Fruit fly (Drosophila melanogaster) whole organism, embryonic: Measurements from ENCODE around the gene Muc96D.

Experiments
- Ada2b ChIP-seq: fragments of 200-800 bp; sonication (Bioruptor generic); IDR thresholded peaks from 2 replicates; pipeline ENCODE4 v1.3.6; 2022; ENCODE audit warnings: missing biosample characterization, missing genetic modification characterization
- CG10267 ChIP-seq: fragments of 200-800 bp; sonication (Bioruptor generic); optimal IDR thresholded peaks from 2 replicates; lab custom pipeline; 2018; ENCODE audit warnings: missing biosample characterization, mild to moderate bottlenecking, missing genetic modification characterization, moderate library complexity
- CG10366 ChIP-seq: fragments of 200-800 bp; sonication (Bioruptor generic); IDR thresholded peaks from 2 replicates; pipeline ENCODE4 v1.3.6; 2022; ENCODE audit warnings: missing biosample characterization, missing genetic modification characterization
- CG10543 ChIP-seq: fragments of 200-800 bp; sonication (Bioruptor generic); optimal IDR thresholded peaks from 3 replicates; lab custom pipeline; 2017; ENCODE audit warnings: missing biosample characterization, mild to moderate bottlenecking, missing genetic modification characterization, moderate library complexity
- CG10565 ChIP-seq: fragments of 200-800 bp; sonication (Bioruptor generic); optimal IDR thresholded peaks from 3 replicates; lab custom pipeline; 2016; ENCODE audit warnings: missing biosample characterization, mild to moderate bottlenecking, missing genetic modification characterization
- CG12391 ChIP-seq: fragments of 200-800 bp; sonication (Bioruptor generic); optimal IDR thresholded peaks from 3 replicates; lab custom pipeline; 2018; ENCODE audit warnings: missing biosample characterization, mild to moderate bottlenecking, missing genetic modification characterization, moderate library complexity
- CG13775 ChIP-seq: fragments of 200-800 bp; sonication (Bioruptor generic); optimal IDR thresholded peaks from 3 replicates; lab custom pipeline; 2017; ENCODE audit warnings: missing biosample characterization, mild to moderate bottlenecking, missing genetic modification characterization
- CG14014 ChIP-seq: fragments of 200-800 bp; sonication (Bioruptor generic); IDR thresholded peaks from 2 replicates; pipeline ENCODE4 v1.3.6; 2022; ENCODE audit warnings: missing biosample characterization, missing genetic modification characterization
- CG15073 ChIP-seq: fragments of 200-800 bp; sonication (Bioruptor generic); optimal IDR thresholded peaks from 2 replicates; lab custom pipeline; 2016; ENCODE audit warnings: missing biosample characterization, missing genetic modification characterization
- CG16815 ChIP-seq: fragments of 200-800 bp; sonication (Bioruptor generic); optimal IDR thresholded peaks from 3 replicates; lab custom pipeline; 2017; ENCODE audit warnings: missing biosample characterization, mild to moderate bottlenecking, missing genetic modification characterization
- CG18619 ChIP-seq: fragments of 200-800 bp; sonication (Bioruptor generic); optimal IDR thresholded peaks from 3 replicates; lab custom pipeline; 2017; ENCODE audit warnings: missing biosample characterization, mild to moderate bottlenecking, missing genetic modification characterization
- CG32532 ChIP-seq: fragments of 200-800 bp; sonication (Bioruptor generic); IDR thresholded peaks from 2 replicates; pipeline ENCODE4 v1.3.6; 2022; ENCODE audit warnings: missing biosample characterization, missing genetic modification characterization
- CG4820 ChIP-seq: fragments of 200-800 bp; sonication (Bioruptor generic); optimal IDR thresholded peaks from 3 replicates; lab custom pipeline; 2016; ENCODE audit warnings: missing biosample characterization, missing genetic modification characterization
- CG5180 ChIP-seq: fragments of 200-800 bp; sonication (Bioruptor generic); optimal IDR thresholded peaks from 3 replicates; lab custom pipeline; 2017; ENCODE audit warnings: missing biosample characterization, missing genetic modification characterization, mild to moderate bottlenecking, moderate library complexity, missing genetic modification reagents
- CG5953 ChIP-seq: fragments of 200-800 bp; sonication (Bioruptor generic); IDR thresholded peaks from 2 replicates; pipeline ENCODE4 v1.3.6; 2022; ENCODE audit warnings: missing biosample characterization, missing genetic modification characterization
- CG6272 ChIP-seq: fragments of 200-800 bp; sonication (Bioruptor generic); IDR thresholded peaks from 2 replicates; pipeline ENCODE4 v1.3.6; 2022; ENCODE audit warnings: missing biosample characterization, missing genetic modification characterization
- CG7556 ChIP-seq: fragments of 200-800 bp; sonication (Bioruptor generic); optimal IDR thresholded peaks from 2 replicates; lab custom pipeline; 2017; ENCODE audit warnings: missing biosample characterization, mild to moderate bottlenecking, missing genetic modification characterization
- CG9727 ChIP-seq: fragments of 200-800 bp; sonication (Bioruptor generic); optimal IDR thresholded peaks from 3 replicates; lab custom pipeline; 2017; ENCODE audit warnings: missing biosample characterization, mild to moderate bottlenecking, missing genetic modification characterization
- Camta ChIP-seq: fragments of 200-800 bp; sonication (Bioruptor generic); optimal IDR thresholded peaks from 2 replicates; lab custom pipeline; 2016; ENCODE audit warnings: missing biosample characterization, missing genetic modification characterization
- E2f2 ChIP-seq: fragments of 200-800 bp; sonication (Bioruptor generic); IDR thresholded peaks from 2 replicates; pipeline ENCODE4 v1.3.6; 2022; ENCODE audit warnings: missing biosample characterization, missing genetic modification characterization
- Ets97D ChIP-seq: fragments of 200-800 bp; sonication (Bioruptor generic); optimal IDR thresholded peaks from 3 replicates; lab custom pipeline; 2016; ENCODE audit warnings: missing biosample characterization, missing genetic modification characterization
- HHEX ChIP-seq: fragments of 200-800 bp; sonication (Bioruptor generic); optimal IDR thresholded peaks from 3 replicates; lab custom pipeline; 2017; ENCODE audit warnings: missing biosample characterization, mild to moderate bottlenecking, missing genetic modification characterization, missing genetic modification reagents
- Oli ChIP-seq: fragments of 200-800 bp; sonication (Bioruptor generic); optimal IDR thresholded peaks from 2 replicates; lab custom pipeline; 2018; ENCODE audit warnings: missing biosample characterization, mild to moderate bottlenecking, missing genetic modification characterization, moderate library complexity
- Sox102F ChIP-seq: fragments of 200-800 bp; sonication (Bioruptor generic); optimal IDR thresholded peaks from 2 replicates; lab custom pipeline; 2018; ENCODE audit warnings: missing biosample characterization, mild to moderate bottlenecking, missing genetic modification characterization, moderate library complexity
- TFAM ChIP-seq: fragments of 200-800 bp; sonication (Bioruptor generic); optimal IDR thresholded peaks from 2 replicates; lab custom pipeline; 2017; ENCODE audit warnings: missing biosample characterization, missing genetic modification characterization, inconsistent platforms
- ac ChIP-seq: fragments of 200-800 bp; sonication (Bioruptor generic); optimal IDR thresholded peaks from 3 replicates; lab custom pipeline; 2017; ENCODE audit warnings: missing biosample characterization, mild to moderate bottlenecking, missing genetic modification characterization
- al ChIP-seq: fragments of 200-800 bp; sonication (Bioruptor generic); IDR thresholded peaks from 2 replicates; pipeline ENCODE4 v1.3.6; 2022; ENCODE audit warnings: missing biosample characterization, missing genetic modification characterization
- bab2 ChIP-seq: fragments of 200-800 bp; sonication (Bioruptor generic); optimal IDR thresholded peaks from 2 replicates; lab custom pipeline; 2016; ENCODE audit warnings: missing biosample characterization, missing genetic modification characterization
- caup ChIP-seq: fragments of 200-800 bp; sonication (Bioruptor generic); optimal IDR thresholded peaks from 3 replicates; lab custom pipeline; 2017; ENCODE audit warnings: missing biosample characterization, mild to moderate bottlenecking, missing genetic modification characterization, moderate library complexity; ENCODE audit not compliant: severe bottlenecking
- chinmo ChIP-seq: fragments of 200-800 bp; sonication (Bioruptor generic); IDR thresholded peaks from 4 replicates; pipeline ENCODE4 v1.3.6; 2022; ENCODE audit warnings: missing biosample characterization, missing genetic modification characterization; ENCODE audit not compliant: partially characterized antibody
- crol ChIP-seq: fragments of 200-800 bp; sonication (Bioruptor generic); IDR thresholded peaks from 2 replicates; pipeline ENCODE4 v1.3.6; 2022; ENCODE audit warnings: missing biosample characterization, missing genetic modification characterization
- dmrt11E ChIP-seq: fragments of 200-800 bp; sonication (Bioruptor generic); optimal IDR thresholded peaks from 3 replicates; lab custom pipeline; 2018; ENCODE audit warnings: missing biosample characterization, mild to moderate bottlenecking, missing genetic modification characterization, moderate library complexity
- dysf ChIP-seq: fragments of 200-800 bp; sonication (Bioruptor generic); IDR thresholded peaks from 3 replicates; pipeline ENCODE4 v1.3.6; 2022; ENCODE audit warnings: missing biosample characterization, missing genetic modification characterization
- en ChIP-seq: fragments of 200-800 bp; sonication (Bioruptor generic); optimal IDR thresholded peaks from 2 replicates; lab custom pipeline; 2016; ENCODE audit warnings: missing biosample characterization, missing genetic modification characterization
- eyg ChIP-seq: fragments of 200-800 bp; sonication (Bioruptor generic); optimal IDR thresholded peaks from 3 replicates; lab custom pipeline; 2016; ENCODE audit warnings: missing biosample characterization, missing genetic modification characterization
- grau ChIP-seq: fragments of 200-800 bp; optimal IDR thresholded peaks from 3 replicates; lab custom pipeline; 2019; ENCODE audit warnings: missing biosample characterization, mild to moderate bottlenecking, missing genetic modification characterization, moderate library complexity
- hth ChIP-seq: fragments of >200 bp; optimal IDR thresholded peaks from 2 replicates; lab custom pipeline; 2017; ENCODE audit warnings: inconsistent platforms
- inv ChIP-seq: fragments of 200-800 bp; sonication (Bioruptor generic); IDR thresholded peaks from 2 replicates; pipeline ENCODE4 v1.3.6; 2022; ENCODE audit warnings: missing biosample characterization, missing genetic modification characterization; ENCODE audit not compliant: partially characterized antibody
- kay ChIP-seq: fragments of 200-800 bp; sonication (Bioruptor generic); optimal IDR thresholded peaks from 2 replicates; lab custom pipeline; 2016; ENCODE audit warnings: missing biosample characterization, missing genetic modification characterization
- lmd ChIP-seq: fragments of 200-800 bp; sonication (Bioruptor generic); IDR thresholded peaks from 2 replicates; pipeline ENCODE4 v1.3.6; 2022; ENCODE audit warnings: missing biosample characterization, missing genetic modification characterization
- mirr ChIP-seq: fragments of 200-800 bp; sonication (Bioruptor generic); optimal IDR thresholded peaks from 3 replicates; lab custom pipeline; 2018; ENCODE audit warnings: missing biosample characterization, mild to moderate bottlenecking, missing genetic modification characterization
- pan ChIP-seq, 4 experiments: fragments of >200 bp in 3 of 4; fragments of 200-800 bp in 1 of 4; sonication (Bioruptor generic) in 1 of 4; optimal IDR thresholded peaks in 3 of 4; IDR thresholded peaks in 1 of 4; 2 replicates each; pipeline versions ENCODE4 v1.3.6 to Lab custom; 2017 to 2022; ENCODE audit warnings: missing biosample characterization in 2 of 4, missing genetic modification characterization in 2 of 4, mixed read lengths in 1 of 4
- pzg ChIP-seq: fragments of 200-800 bp; sonication (Bioruptor generic); optimal IDR thresholded peaks from 3 replicates; lab custom pipeline; 2018; ENCODE audit warnings: missing biosample characterization, mild to moderate bottlenecking, missing genetic modification characterization, moderate library complexity
- repo ChIP-seq: fragments of 200-800 bp; sonication (Bioruptor generic); optimal IDR thresholded peaks from 2 replicates; lab custom pipeline; 2016; ENCODE audit warnings: missing biosample characterization, missing genetic modification characterization
- shn ChIP-seq: fragments of 200-800 bp; sonication (Bioruptor generic); optimal IDR thresholded peaks from 3 replicates; lab custom pipeline; 2016; ENCODE audit warnings: missing biosample characterization, missing genetic modification characterization
- sob ChIP-seq: fragments of 200-800 bp; sonication (Bioruptor generic); IDR thresholded peaks from 2 replicates; pipeline ENCODE4 v1.3.6; 2022; ENCODE audit warnings: missing biosample characterization, missing genetic modification characterization
- stc ChIP-seq: fragments of 200-800 bp; sonication (Bioruptor generic); IDR thresholded peaks from 2 replicates; pipeline ENCODE4 v1.3.6; 2022; ENCODE audit warnings: missing biosample characterization, missing genetic modification characterization
- trh ChIP-seq: fragments of 200-800 bp; sonication (Bioruptor generic); optimal IDR thresholded peaks from 2 replicates; lab custom pipeline; 2016; ENCODE audit warnings: missing biosample characterization, missing genetic modification characterization
- twi ChIP-seq: fragments of 200-800 bp; optimal IDR thresholded peaks from 2 replicates; lab custom pipeline; 2019; ENCODE audit warnings: missing biosample characterization, mild to moderate bottlenecking, missing genetic modification characterization, moderate library complexity
- unc-4 ChIP-seq: fragments of 200-800 bp; sonication (Bioruptor generic); IDR thresholded peaks from 2 replicates; pipeline ENCODE4 v1.3.6; 2022; ENCODE audit warnings: missing biosample characterization, missing genetic modification characterization; ENCODE audit not compliant: partially characterized antibody
- zen2 ChIP-seq: fragments of 200-800 bp; sonication (Bioruptor generic); IDR thresholded peaks from 3 replicates; pipeline ENCODE4 v1.3.6; 2022; ENCODE audit warnings: missing biosample characterization, missing genetic modification characterization; ENCODE audit not compliant: partially characterized antibody

Muc96D gene

DNA sequence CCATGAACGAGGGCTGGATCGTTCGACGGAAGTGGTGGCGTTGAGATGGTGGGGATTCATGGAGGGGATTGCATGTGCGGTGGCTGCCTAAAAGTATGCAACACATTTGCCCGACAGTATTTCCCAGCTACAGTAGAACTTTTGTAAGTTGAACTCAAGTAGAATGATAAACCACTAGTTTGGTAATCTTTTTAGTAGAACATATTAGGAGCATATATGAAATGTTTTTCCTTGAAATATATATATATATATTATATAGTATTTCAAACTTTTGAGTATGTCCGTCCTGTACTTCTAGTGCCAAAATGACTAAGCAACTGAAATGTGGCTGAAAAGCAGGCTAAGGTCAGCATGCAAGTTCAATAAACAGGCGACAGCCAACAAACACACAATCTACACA lies 11.9 kb downstream of the Muc96D start (continued):
- TF ChIP-seq CG10267 (tag; lab: Kevin White, UChicago) (no peak), stc (no peak), unc-4 (no peak), en (GFP tag; lab: Kevin White, UChicago) (no peak), pan (optimal IDR thresholded peaks at IDR 0.05; lab: Kevin White, UChicago) (no peak), pan (GFP tag; optimal IDR thresholded peaks at IDR 0.05 in 1 of 2, IDR thresholded peaks at IDR 0.05 in 1 of 2) (no peak), inv (no peak), hth (lab: Kevin White, UChicago) (no peak), trh (no peak), CG15073 (GFP tag; lab: Kevin White, UChicago) (no peak), HHEX (GFP tag; lab: Kevin White, UChicago) (no peak), CG16815 (GFP tag; lab: Kevin White, UChicago) (no peak), Sox102F (peak; percentile 21), twi (no peak), CG5180 (GFP tag; lab: Kevin White, UChicago) (no peak), CG10565 (no peak), dysf (GFP tag; lab: Robert Waterston, UW) (0 out of 3 replicates have a peak, but pooled peaks have one; percentile 23), CG10366 (GFP tag; lab: Robert Waterston, UW) (0 out of 2 replicates have a peak, but pooled peaks have one; percentile 25), kay (GFP tag; lab: Kevin White, UChicago) (no peak), CG32532 (0 out of 2 replicates have a peak, but pooled peaks have one; percentile 17), bab2 (no peak), mirr (GFP tag; lab: Kevin White, UChicago) (no peak), zen2 (GFP tag; lab: Robert Waterston, UW) (peak; percentile 33; the same call in 1 of the 3 replicates), CG14014 (GFP tag; lab: Robert Waterston, UW) (no peak), dmrt11E (tag; lab: Kevin White, UChicago) (no peak), chinmo (no peak), Camta (GFP tag; lab: Kevin White, UChicago) (no peak), CG13775 (GFP tag; lab: Kevin White, UChicago) (no peak), CG18619 (GFP tag; lab: Kevin White, UChicago) (no peak), CG12391 (no peak), crol (no peak), CG9727 (no peak), CG5953 (no peak), pzg (GFP tag; lab: Kevin White, UChicago) (no peak), CG6272 (GFP tag; lab: Robert Waterston, UW) (no peak), sob (no peak), caup (GFP tag; lab: Kevin White, UChicago) (no peak), CG10543 (GFP tag; lab: Kevin White, UChicago) (no peak), al (GFP tag; lab: Robert Waterston, UW) (peak; percentile 24; the same call in 1 of the 2 replicates), lmd (GFP tag; lab: Robert Waterston, UW) (0 out of 2 replicates have a peak, but pooled peaks have one; percentile 14), Oli (tag; lab: Kevin White, UChicago) (no peak), Ada2b (GFP tag; lab: Robert Waterston, UW) (0 out of 2 replicates have a peak, but pooled peaks have one; percentile 24), ac (GFP tag; lab: Kevin White, UChicago) (no peak), TFAM (GFP tag; lab: Kevin White, UChicago) (no peak), Ets97D (no peak), repo (GFP tag; lab: Kevin White, UChicago) (no peak), CG7556 (no peak), CG4820 (no peak), E2f2 (no peak), grau (tag; lab: Kevin White, UChicago) (peak; percentile 69), shn (GFP tag; lab: Kevin White, UChicago) (no peak), eyg (GFP tag; lab: Kevin White, UChicago) (no peak)
